Worm (Caenorhabditis elegans) whole organism, L3 larva: Measurements from ENCODE around the gene F57H12.5.

Experiments
- R02D3.7 ChIP-seq: fragments of 150-350 bp; optimal IDR thresholded peaks from 2 replicates; lab custom pipeline; 2014; ENCODE audit warnings: missing biosample characterization, missing genetic modification characterization
- aly-2 ChIP-seq: fragments of 150-350 bp; optimal IDR thresholded peaks from 2 replicates; lab custom pipeline; 2014; ENCODE audit warnings: missing biosample characterization, missing genetic modification characterization
- ama-1 ChIP-seq: fragments of 150-350 bp; optimal IDR thresholded peaks from 2 replicates; lab custom pipeline; 2018
- ceh-28 ChIP-seq: fragments of 150-350 bp; optimal IDR thresholded peaks from 2 replicates; lab custom pipeline; 2014; ENCODE audit warnings: missing biosample characterization, missing genetic modification reagents, missing genetic modification characterization
- ceh-82 ChIP-seq: fragments of 150-350 bp; optimal IDR thresholded peaks from 2 replicates; lab custom pipeline; 2014; ENCODE audit warnings: missing biosample characterization, missing genetic modification characterization
- daf-12 ChIP-seq: fragments of 150-350 bp; optimal IDR thresholded peaks from 2 replicates; lab custom pipeline; 2014; ENCODE audit warnings: missing biosample characterization, missing genetic modification reagents, missing genetic modification characterization
- elt-1 ChIP-seq: fragments of 150-350 bp; optimal IDR thresholded peaks from 2 replicates; lab custom pipeline; 2014; ENCODE audit warnings: missing biosample characterization, missing genetic modification characterization
- elt-2 ChIP-seq: sonication (generic microtip); optimal IDR thresholded peaks from 2 replicates; lab custom pipeline; 2016; ENCODE audit warnings: missing genetic modification reagents, mild to moderate bottlenecking, missing genetic modification characterization, missing compliant biosample characterization
- elt-3 ChIP-seq, 3 experiments: fragments of 150-350 bp in 1 of 3; sonication (generic microtip) in 2 of 3; optimal IDR thresholded peaks; 2 replicates in 2 of 3; 4 replicates in 1 of 3; lab custom pipeline; 2014 to 2017; ENCODE audit warnings: missing biosample characterization in 3 of 3, missing genetic modification characterization in 3 of 3
- eor-1 ChIP-seq, 2 experiments: fragments of 150-350 bp; optimal IDR thresholded peaks; 2 replicates each; lab custom pipeline; 2014 to 2018; ENCODE audit warnings: missing biosample characterization in 2 of 2, missing genetic modification characterization in 2 of 2
- fkh-10 ChIP-seq: sonication (generic microtip); optimal IDR thresholded peaks from 2 replicates; lab custom pipeline; 2017; ENCODE audit warnings: missing biosample characterization, missing genetic modification reagents, missing genetic modification characterization
- fkh-2 ChIP-seq: fragments of 150-350 bp; optimal IDR thresholded peaks from 2 replicates; lab custom pipeline; 2014; ENCODE audit warnings: missing biosample characterization, missing genetic modification reagents, missing genetic modification characterization
- fos-1 ChIP-seq: fragments of 150-350 bp; optimal IDR thresholded peaks from 2 replicates; lab custom pipeline; 2014; ENCODE audit warnings: missing biosample characterization, missing genetic modification characterization
- hmg-11 ChIP-seq: sonication (generic microtip); optimal IDR thresholded peaks from 2 replicates; lab custom pipeline; 2016; ENCODE audit warnings: missing genetic modification characterization, missing compliant biosample characterization
- jun-1 ChIP-seq: fragments of 150-350 bp; optimal IDR thresholded peaks from 2 replicates; lab custom pipeline; 2014; ENCODE audit warnings: missing biosample characterization, missing genetic modification reagents, missing genetic modification characterization
- lin-15B ChIP-seq: fragments of 150-350 bp; optimal IDR thresholded peaks from 2 replicates; lab custom pipeline; 2014; ENCODE audit warnings: missing biosample characterization, missing genetic modification characterization
- lin-39 ChIP-seq: fragments of 150-350 bp; optimal IDR thresholded peaks from 2 replicates; lab custom pipeline; 2018; ENCODE audit warnings: missing biosample characterization, missing genetic modification reagents, missing genetic modification characterization
- lsy-12 ChIP-seq: sonication (generic microtip); optimal IDR thresholded peaks from 2 replicates; lab custom pipeline; 2016; ENCODE audit warnings: mild to moderate bottlenecking, missing genetic modification characterization, missing compliant biosample characterization
- mdl-1 ChIP-seq: fragments of 150-350 bp; optimal IDR thresholded peaks from 2 replicates; lab custom pipeline; 2014; ENCODE audit warnings: missing biosample characterization, missing genetic modification characterization
- nfya-1 ChIP-seq: sonication (generic microtip); optimal IDR thresholded peaks from 2 replicates; lab custom pipeline; 2017; ENCODE audit warnings: missing genetic modification characterization, mild to moderate bottlenecking, missing compliant biosample characterization, antibody characterized with exemption, moderate library complexity; ENCODE audit not compliant: insufficient read depth
- nhr-11 ChIP-seq: fragments of 150-350 bp; optimal IDR thresholded peaks from 2 replicates; lab custom pipeline; 2014; ENCODE audit warnings: missing biosample characterization, missing genetic modification characterization
- nhr-23 ChIP-seq: fragments of 150-350 bp; optimal IDR thresholded peaks from 2 replicates; lab custom pipeline; 2014; ENCODE audit warnings: missing biosample characterization, missing genetic modification reagents, missing genetic modification characterization
- nhr-237 ChIP-seq: fragments of 150-350 bp; optimal IDR thresholded peaks from 2 replicates; lab custom pipeline; 2014; ENCODE audit warnings: missing biosample characterization, missing genetic modification characterization
- nhr-25 ChIP-seq: sonication (generic microtip); optimal IDR thresholded peaks from 2 replicates; lab custom pipeline; 2017; ENCODE audit warnings: missing biosample characterization, missing genetic modification characterization
- nhr-28 ChIP-seq: fragments of 150-350 bp; optimal IDR thresholded peaks from 2 replicates; lab custom pipeline; 2014; ENCODE audit warnings: missing biosample characterization, missing genetic modification characterization
- nhr-43 ChIP-seq: sonication (generic microtip); optimal IDR thresholded peaks from 2 replicates; lab custom pipeline; 2016; ENCODE audit warnings: mild to moderate bottlenecking, missing genetic modification characterization, missing compliant biosample characterization; ENCODE audit not compliant: poor library complexity, severe bottlenecking
- nhr-67 ChIP-seq: fragments of 150-350 bp; optimal IDR thresholded peaks from 2 replicates; lab custom pipeline; 2014; ENCODE audit warnings: missing biosample characterization, missing genetic modification characterization
- nhr-77 ChIP-seq: fragments of 150-350 bp; optimal IDR thresholded peaks from 2 replicates; lab custom pipeline; 2014; ENCODE audit warnings: missing biosample characterization, missing genetic modification characterization
- pha-4 ChIP-seq: fragments of 150-350 bp; optimal IDR thresholded peaks from 2 replicates; lab custom pipeline; 2014; ENCODE audit warnings: missing biosample characterization, missing genetic modification reagents, missing genetic modification characterization
- skn-1 ChIP-seq: fragments of 150-350 bp; optimal IDR thresholded peaks from 2 replicates; lab custom pipeline; 2014; ENCODE audit warnings: missing biosample characterization, missing genetic modification characterization
- snpc-4 ChIP-seq: fragments of 150-350 bp; optimal IDR thresholded peaks from 2 replicates; lab custom pipeline; 2014; ENCODE audit warnings: missing biosample characterization, missing genetic modification characterization
- tbx-2 ChIP-seq: sonication (generic microtip); optimal IDR thresholded peaks from 2 replicates; lab custom pipeline; 2016; ENCODE audit warnings: mild to moderate bottlenecking, missing genetic modification characterization, missing compliant biosample characterization
- unc-39 ChIP-seq: sonication (generic microtip); optimal IDR thresholded peaks from 4 replicates; lab custom pipeline; 2017; ENCODE audit warnings: missing biosample characterization, missing genetic modification characterization
- ztf-11 ChIP-seq: fragments of 150-350 bp; optimal IDR thresholded peaks from 2 replicates; lab custom pipeline; 2014; ENCODE audit warnings: missing biosample characterization, missing genetic modification characterization

Gene F57H12.5

DNA sequence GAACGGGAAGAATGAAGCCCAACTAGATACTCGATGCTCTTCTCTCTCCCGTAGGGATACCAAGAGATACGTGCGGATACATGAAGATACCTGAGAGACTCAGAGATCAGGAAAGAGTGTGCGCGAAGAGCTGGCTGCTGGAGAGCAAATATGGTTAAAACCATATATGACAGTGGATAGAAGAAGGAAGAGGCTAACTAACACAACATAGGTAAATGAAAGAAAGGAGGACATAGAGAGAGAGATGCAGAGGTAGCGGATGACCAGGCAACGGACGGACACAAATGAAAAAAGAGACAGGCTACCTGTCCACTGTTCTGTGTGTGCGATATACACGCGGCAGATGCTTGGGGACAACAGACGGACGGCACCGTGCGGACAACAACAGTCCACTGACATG lies 41.0 kb downstream of the F57H12.5 start:
- TF ChIP-seq aly-2 (tag; lab: Kevin White, UChicago): no peak
- no peak for TF ChIP-seq nhr-67 (tag; lab: Kevin White, UChicago)
- no peak for TF ChIP-seq fos-1 (tag; lab: Kevin White, UChicago)
- no peak for TF ChIP-seq fkh-2 (tag; lab: Kevin White, UChicago)
- TF ChIP-seq eor-1 (tag; optimal IDR thresholded peaks at IDR 0.05; lab: Kevin White, UChicago): no peak
- no peak for TF ChIP-seq fkh-10 (GFP tag; lab: Kevin White, UChicago)
- no peak for TF ChIP-seq snpc-4

DNA sequence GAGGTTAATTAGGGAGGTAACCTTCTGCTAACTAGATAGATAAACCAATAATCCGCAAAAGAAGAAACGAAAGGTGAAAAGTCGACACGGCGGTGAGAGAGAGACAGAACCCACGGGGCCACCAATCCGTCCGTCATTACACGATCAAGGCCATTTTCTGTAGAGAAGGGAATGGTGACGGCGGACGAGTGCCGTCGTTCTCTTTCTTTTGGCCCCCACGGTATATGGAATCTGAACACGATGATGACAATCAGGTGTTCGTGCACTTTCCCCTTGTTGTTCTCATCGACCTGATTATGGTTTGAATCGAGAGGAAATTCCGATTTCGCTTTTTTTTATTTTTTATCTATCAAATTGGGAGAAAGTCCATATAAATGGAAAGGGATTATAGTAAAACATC lies 42.3 kb downstream of the F57H12.5 start:
- TF ChIP-seq nhr-25 (tag; lab: Kevin White, UChicago) (peak; percentile 80), fos-1 (tag; lab: Kevin White, UChicago) (no peak)

ce11 chrIV:8010521-8010920 lies 43.4 kb downstream of the F57H12.5 start:
- TF ChIP-seq daf-12 (no peak), skn-1 (no peak), ama-1 (lab: Kevin White, UChicago) (no peak), jun-1 (tag; lab: Kevin White, UChicago) (no peak), lsy-12 (tag; lab: Kevin White, UChicago) (no peak), ztf-11 (tag; lab: Kevin White, UChicago) (no peak)

- no peak for TF ChIP-seq mdl-1 (tag; lab: Kevin White, UChicago)
- TF ChIP-seq ceh-82: no peak
- no peak for TF ChIP-seq lin-39
- no peak for TF ChIP-seq aly-2 (tag; lab: Kevin White, UChicago)
- no peak for TF ChIP-seq fos-1 (tag; lab: Kevin White, UChicago)
- no peak for TF ChIP-seq ama-1 (lab: Kevin White, UChicago)
- no peak for TF ChIP-seq daf-12
- TF ChIP-seq elt-1 (tag; lab: Kevin White, UChicago): no peak
- TF ChIP-seq ztf-11 (tag; lab: Kevin White, UChicago): no peak
- TF ChIP-seq elt-3 (tag; optimal IDR thresholded peaks at IDR 0.05; lab: Kevin White, UChicago): no peak
- TF ChIP-seq nhr-11 (tag; lab: Kevin White, UChicago): no peak
- no peak for TF ChIP-seq lin-15B (tag; lab: Kevin White, UChicago)
- no peak for TF ChIP-seq nhr-25 (tag; lab: Kevin White, UChicago)
- no peak for TF ChIP-seq eor-1 (tag; optimal IDR thresholded peaks at IDR 0.05; lab: Kevin White, UChicago)
Observed at ce11 chrIV:8012330-8012729, 45.2 kb downstream of the F57H12.5 start, which contains the start of gene Y42H9B.3. Y42H9B.3 (minus strand) TSS chrIV:8012430.

DNA sequence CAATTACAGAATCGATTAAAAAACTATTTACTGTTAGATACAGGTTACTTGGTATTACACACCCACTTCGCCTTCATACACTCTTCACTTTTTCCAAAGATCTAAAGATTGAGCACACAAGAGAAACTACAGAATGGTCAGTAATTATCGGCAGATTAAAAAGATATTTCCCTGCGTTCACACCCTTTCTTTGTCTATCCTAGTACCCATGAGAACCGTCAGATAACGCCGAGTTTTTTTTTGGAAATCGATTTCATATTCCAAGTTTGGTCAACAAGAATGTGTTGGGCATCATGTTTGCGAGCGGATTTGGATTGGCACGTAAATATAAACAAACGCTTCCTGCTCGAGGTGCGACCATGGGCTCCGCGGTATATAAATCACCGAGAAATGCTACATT lies 46.7 kb downstream of the F57H12.5 start, which contains the start of gene C26B2.8:
Gene C26B2.8 (plus strand): TSS at position 301 of the 400 bp plus-strand sequence.
- TF ChIP-seq pha-4 (tag; lab: Kevin White, UChicago) (no peak), tbx-2 (no peak), nhr-237 (tag; lab: Kevin White, UChicago) (no peak), fos-1 (tag; lab: Kevin White, UChicago) (no peak), unc-39 (tag; lab: Kevin White, UChicago) (no peak), skn-1 (no peak), nhr-77 (tag; lab: Kevin White, UChicago) (no peak), nhr-28 (tag; lab: Kevin White, UChicago) (no peak), nfya-1 (tag; lab: Kevin White, UChicago) (no peak), ceh-28 (tag; lab: Kevin White, UChicago) (no peak)
- TF ChIP-seq, all 47 proteins: peak for 0

DNA sequence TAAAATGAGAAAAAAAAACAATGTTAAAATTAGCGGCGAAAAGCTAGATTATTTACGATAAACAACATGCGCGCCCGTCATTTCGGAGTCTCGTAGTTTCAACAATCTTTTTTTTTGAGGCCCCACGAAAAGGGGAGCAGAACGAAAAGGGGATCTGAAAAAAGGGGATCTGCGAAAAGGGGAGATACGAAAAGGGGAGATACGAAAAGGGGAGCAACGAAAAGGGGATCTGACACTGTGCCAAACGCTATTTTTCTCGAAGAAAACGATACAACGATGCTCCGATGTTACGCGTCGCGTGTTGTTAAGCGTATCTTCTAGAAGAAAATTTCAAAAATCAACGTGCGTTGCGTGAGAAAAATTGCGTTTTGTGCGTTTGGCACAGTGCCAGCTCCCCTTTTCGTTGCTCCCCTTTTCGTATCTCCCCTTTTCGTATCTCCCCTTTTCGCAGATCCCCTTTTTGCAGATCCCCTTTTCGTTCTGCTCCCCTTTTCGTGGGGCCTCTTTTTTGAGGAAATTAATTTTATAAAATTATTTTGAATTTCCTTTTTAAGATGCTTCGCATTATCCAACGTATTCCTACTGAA lies 48.7 kb downstream of the F57H12.5 start, which contains the start of gene C26B2.7:
Gene C26B2.7 (plus strand): TSS at position 549 of the 587 bp plus-strand sequence.
- TF ChIP-seq jun-1 (tag; lab: Kevin White, UChicago) (peak; percentile 29), snpc-4 (peak; percentile 20), hmg-11 (peak; percentile 37), nhr-43 (tag; lab: Kevin White, UChicago) (peak; percentile 80), pha-4 (tag; lab: Kevin White, UChicago) (peak; percentile 74), R02D3.7 (tag; lab: Kevin White, UChicago) (peak; percentile 87), nfya-1 (tag; lab: Kevin White, UChicago) (peak; percentile 55), lsy-12 (tag; lab: Kevin White, UChicago) (peak; percentile 44), elt-2 (tag; lab: Kevin White, UChicago) (peak; percentile 31), nhr-23 (peak; percentile 19), ceh-82 (peak; percentile 36), lin-15B (tag; lab: Kevin White, UChicago) (peak; percentile 52)
